Fruit fly (Drosophila melanogaster): ENCODE results near the gene hb.
A peak's percentile ranks its signal among the peaks of the same experiment; 100 is the strongest.

Gene hb

dm6 chr3R:8673803-8674234 is 23.8 kb downstream of the hb start, which contains the start of gene mRpL19 (continued):
- peak; percentile 50 for TF ChIP-seq CG17385 (GFP tag; optimal IDR thresholded peaks at IDR 0.05)
- peak; percentile 68 for TF ChIP-seq sens (GFP tag)
- peak; percentile 45 for TF ChIP-seq lilli (GFP tag; optimal IDR thresholded peaks at IDR 0.05)
- TF ChIP-seq CG9727 (GFP tag; optimal IDR thresholded peaks at IDR 0.05) = peak; percentile 26
- peak; percentile 42 for TF ChIP-seq CG8388 (GFP tag; optimal IDR thresholded peaks at IDR 0.05)
- TF ChIP-seq CG3281 (GFP tag; optimal IDR thresholded peaks at IDR 0.05) = peak; percentile 7
- TF ChIP-seq Fer3 (tag; optimal IDR thresholded peaks at IDR 0.05) = peak; percentile 52
- peak; percentile 39; the same call in 2 of the 3 replicates for TF ChIP-seq Doc3 (GFP tag; IDR thresholded peaks at IDR 0.05; ENCODE audit: partially characterized antibody)
- peak; percentile 52; the same call in 2 of the 3 replicates for TF ChIP-seq vnd (GFP tag; IDR thresholded peaks at IDR 0.05; ENCODE audit: partially characterized antibody)
- TF ChIP-seq Hand (GFP tag; optimal IDR thresholded peaks at IDR 0.05) = peak; percentile 32
- TF ChIP-seq Sry-δ (GFP tag; optimal IDR thresholded peaks at IDR 0.05) = peak; percentile 21
- no peak for TF ChIP-seq wek (GFP tag; optimal IDR thresholded peaks at IDR 0.05)
- TF ChIP-seq stwl (tag; optimal IDR thresholded peaks at IDR 0.05) = peak; percentile 78
- TF ChIP-seq CG10543 (GFP tag; optimal IDR thresholded peaks at IDR 0.05) = peak; percentile 32
- peak; percentile 73 for TF ChIP-seq row (GFP tag; IDR thresholded peaks at IDR 0.05)
- peak; percentile 26; the same call in 1 of the 3 replicates for TF ChIP-seq knrl (GFP tag; IDR thresholded peaks at IDR 0.05; ENCODE audit: partially characterized antibody)
- no peak for TF ChIP-seq Rfx (GFP tag; IDR thresholded peaks at IDR 0.05)
- peak; percentile 22 for TF ChIP-seq CG4617 (GFP tag; optimal IDR thresholded peaks at IDR 0.05; ENCODE audit: borderline replicate concordance)
- peak; percentile 41 for TF ChIP-seq CG4424 (GFP tag; optimal IDR thresholded peaks at IDR 0.05)
- TF ChIP-seq Dll (GFP tag; IDR thresholded peaks at IDR 0.05; ENCODE audit: partially characterized antibody) = peak; percentile 75
- TF ChIP-seq Optix (GFP tag; IDR thresholded peaks at IDR 0.05) = no peak
- peak; percentile 21 for TF ChIP-seq CG34376 (GFP tag; optimal IDR thresholded peaks at IDR 0.05)

DNA sequence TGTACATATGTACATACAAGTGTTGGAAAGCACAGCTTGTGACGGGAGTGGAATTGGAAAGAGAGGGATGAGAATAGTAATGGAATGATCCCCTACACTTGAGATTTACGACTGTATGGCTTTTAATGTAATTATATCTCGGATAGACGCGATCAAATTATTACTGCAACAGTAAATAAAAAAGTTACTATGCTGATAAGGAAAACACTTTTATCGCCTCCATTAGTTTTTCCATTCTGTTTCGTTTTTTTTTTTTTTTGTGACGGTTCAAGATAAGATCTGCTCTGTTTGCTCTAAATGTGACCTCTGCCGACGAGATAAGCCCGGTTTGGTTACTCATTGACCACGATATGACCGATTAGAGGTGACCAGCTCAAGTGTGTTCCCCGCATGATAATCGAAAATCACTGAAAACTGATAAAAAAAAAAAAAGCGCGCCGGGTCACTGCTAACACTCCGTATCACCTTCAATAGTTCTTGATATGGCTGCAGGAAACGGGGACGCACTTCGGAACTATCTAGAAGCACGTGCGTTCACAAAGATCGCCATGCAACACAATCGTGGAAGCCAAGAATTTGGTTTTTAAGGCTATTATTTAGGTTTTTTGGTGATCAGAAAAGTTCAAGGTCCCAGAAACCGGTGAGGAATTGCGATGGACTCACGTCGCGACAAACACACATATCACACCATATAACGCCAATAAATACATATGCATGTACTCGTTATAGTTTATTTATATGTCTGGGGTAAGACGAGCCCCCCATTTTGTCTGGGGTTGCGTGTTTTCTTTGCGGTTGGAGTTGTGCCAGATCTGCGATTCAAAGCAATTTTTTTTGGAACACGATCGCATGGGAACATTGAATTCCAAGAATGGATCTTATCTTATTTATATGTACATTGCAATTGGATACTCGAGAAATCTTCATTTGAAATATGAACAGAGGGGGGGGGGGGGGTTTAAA is 26.8 kb downstream of the hb start, which contains the start of gene p:
Gene p (minus strand): TSS at position 156 of the 963 bp plus-strand sequence.
- TF ChIP-seq CG16813 (GFP tag; IDR thresholded peaks at IDR 0.05; ENCODE audit: partially characterized antibody) (no peak), vfl (GFP tag; optimal IDR thresholded peaks at IDR 0.05) (no peak), gce (GFP tag; IDR thresholded peaks at IDR 0.05) (no peak), en (GFP tag; optimal IDR thresholded peaks at IDR 0.05) (no peak), CG8089 (GFP tag; optimal IDR thresholded peaks at IDR 0.05) (no peak), Hsf (GFP tag; optimal IDR thresholded peaks at IDR 0.05) (peak; percentile 50), tio (GFP tag; optimal IDR thresholded peaks at IDR 0.05) (peak; percentile 33), Hmx (GFP tag; optimal IDR thresholded peaks at IDR 0.05) (no peak), CG42726 (GFP tag; IDR thresholded peaks at IDR 0.05; ENCODE audit: partially characterized antibody) (no peak), CG13894 (tag; optimal IDR thresholded peaks at IDR 0.05) (peak; percentile 32), CG15269 (tag; optimal IDR thresholded peaks at IDR 0.05) (peak; percentile 30), Hr51 (GFP tag; optimal IDR thresholded peaks at IDR 0.05) (peak in 1 of 2 experiments; percentile 43), CG30403 (GFP tag; optimal IDR thresholded peaks at IDR 0.05) (peak; percentile 43), Sox102F (GFP tag; optimal IDR thresholded peaks at IDR 0.05) (peak; percentile 41), CG10147 (GFP tag; optimal IDR thresholded peaks at IDR 0.05) (peak; percentile 18), Awh (GFP tag; IDR thresholded peaks at IDR 0.05) (0 out of 2 replicates have a peak, but pooled peaks have one; percentile 46), CG17568 (GFP tag; optimal IDR thresholded peaks at IDR 0.05) (peak; percentile 54), HHEX (GFP tag; optimal IDR thresholded peaks at IDR 0.05) (peak; percentile 54), row (GFP tag; IDR thresholded peaks at IDR 0.05) (peak; percentile 47; the same call in 2 of the 3 replicates), nmo (GFP tag; optimal IDR thresholded peaks at IDR 0.05) (peak; percentile 13), mld (GFP tag; IDR thresholded peaks at IDR 0.05; ENCODE audit: partially characterized antibody) (no peak), CG43689 (GFP tag; IDR thresholded peaks at IDR 0.05) (no peak), grau (tag; optimal IDR thresholded peaks at IDR 0.05) (peak; percentile 15), CG13123 (GFP tag; optimal IDR thresholded peaks at IDR 0.05) (no peak), btn (GFP tag; optimal IDR thresholded peaks at IDR 0.05) (no peak)

Data from whole organism, embryonic.